Worm (Caenorhabditis elegans): Measurements from ENCODE around the gene srz-47.

Gene srz-47

DNA sequence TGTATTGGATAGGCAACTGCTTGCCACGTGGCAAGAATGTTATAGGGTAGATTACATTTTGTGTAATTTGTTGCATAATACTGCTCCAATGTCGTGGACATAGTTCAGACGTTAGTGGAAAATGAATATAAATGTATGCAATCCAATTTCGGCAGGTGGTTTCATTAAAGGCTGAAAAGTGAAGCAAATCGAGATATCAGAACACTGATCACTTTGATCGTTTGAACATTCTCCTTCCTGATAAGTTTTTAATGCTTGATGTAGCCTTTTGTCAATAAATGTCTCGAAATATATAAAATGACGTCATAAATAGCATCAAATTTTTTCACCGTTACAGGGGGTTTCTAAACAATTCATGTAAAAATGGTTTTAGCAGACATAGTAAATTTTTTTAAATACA lies 28.2 kb upstream of the srz-47 start, which contains the start of gene srh-109:
srh-109 (minus strand) TSS at position 101 of the 400 bp plus-strand sequence.
- TF ChIP-seq tab-1 (GFP tag; IDR thresholded peaks at IDR 0.05): no peak
- no peak for TF ChIP-seq ztf-23 (GFP tag; IDR thresholded peaks at IDR 0.05)
- TF ChIP-seq cog-1 (tag; optimal IDR thresholded peaks at IDR 0.05): no peak
- TF ChIP-seq flt-1 (GFP tag; IDR thresholded peaks at IDR 0.05): no peak

DNA sequence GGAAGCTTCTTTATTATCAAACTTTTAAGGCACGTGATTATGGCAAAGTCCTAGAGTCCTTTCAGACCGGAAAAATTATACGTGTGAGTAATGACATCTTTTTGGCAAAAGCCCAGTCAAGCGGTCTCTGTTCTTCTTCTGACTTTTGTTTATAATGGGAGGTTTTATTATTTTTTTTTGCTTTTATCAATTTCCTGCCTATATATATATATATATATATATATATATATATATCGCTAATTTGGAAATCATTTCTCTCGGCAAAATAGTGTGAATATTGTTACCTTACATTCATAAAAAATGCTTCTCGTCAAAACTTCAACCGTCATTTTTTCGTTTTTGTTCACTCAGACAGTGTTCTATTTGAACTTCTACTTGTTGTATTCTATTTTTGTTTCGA lies 25.6 kb upstream of the srz-47 start, which contains the start of gene srbc-62:
srbc-62 (plus strand) TSS at position 301 of the 400 bp plus-strand sequence.
- TF ChIP-seq med-1 (GFP tag; optimal IDR thresholded peaks at IDR 0.05; ENCODE audit: insufficient read depth): no peak
- no peak for TF ChIP-seq T22C8.4 (GFP tag; IDR thresholded peaks at IDR 0.05)
- TF ChIP-seq ztf-23 (GFP tag; IDR thresholded peaks at IDR 0.05): no peak
- TF ChIP-seq ref-1 (GFP tag; conservative IDR thresholded peaks at IDR 0.05): no peak
- TF ChIP-seq flt-1 (GFP tag; IDR thresholded peaks at IDR 0.05): no peak
- no peak for TF ChIP-seq klf-2 (GFP tag; conservative IDR thresholded peaks at IDR 0.05)
- TF ChIP-seq cog-1 (tag; optimal IDR thresholded peaks at IDR 0.05): no peak
- no peak for TF ChIP-seq ztf-29 (GFP tag; IDR thresholded peaks at IDR 0.05)
- TF ChIP-seq tab-1 (GFP tag; IDR thresholded peaks at IDR 0.05): no peak

DNA sequence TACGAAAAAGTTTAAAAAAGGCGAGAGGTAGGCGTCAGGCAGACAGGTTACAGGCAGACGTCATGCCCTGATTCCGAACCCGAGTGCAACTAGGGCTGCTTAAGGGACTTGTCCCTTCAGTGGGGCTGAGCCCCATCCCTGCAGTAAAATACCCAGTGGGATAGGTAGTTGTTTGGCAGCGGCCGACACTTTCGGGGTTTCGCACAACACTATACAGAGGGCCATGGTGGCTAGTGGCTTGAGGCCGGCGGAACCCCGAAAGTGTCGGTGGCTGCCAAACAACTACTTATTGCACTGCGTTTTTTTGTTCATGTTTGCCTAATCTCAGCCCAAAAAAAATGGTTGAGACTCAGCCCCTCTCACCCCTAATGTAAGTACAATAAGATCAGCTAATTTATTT lies 23.5 kb upstream of the srz-47 start:
- TF ChIP-seq med-1 (GFP tag; optimal IDR thresholded peaks at IDR 0.05; ENCODE audit: insufficient read depth) (no peak), cog-1 (tag; optimal IDR thresholded peaks at IDR 0.05) (no peak), ztf-23 (GFP tag; IDR thresholded peaks at IDR 0.05) (no peak), ref-1 (GFP tag; conservative IDR thresholded peaks at IDR 0.05) (no peak), flt-1 (GFP tag; IDR thresholded peaks at IDR 0.05) (no peak), klf-2 (GFP tag; conservative IDR thresholded peaks at IDR 0.05) (no peak), ztf-29 (GFP tag; IDR thresholded peaks at IDR 0.05) (no peak), T22C8.4 (GFP tag; IDR thresholded peaks at IDR 0.05) (no peak), tab-1 (GFP tag; IDR thresholded peaks at IDR 0.05) (no peak)

DNA sequence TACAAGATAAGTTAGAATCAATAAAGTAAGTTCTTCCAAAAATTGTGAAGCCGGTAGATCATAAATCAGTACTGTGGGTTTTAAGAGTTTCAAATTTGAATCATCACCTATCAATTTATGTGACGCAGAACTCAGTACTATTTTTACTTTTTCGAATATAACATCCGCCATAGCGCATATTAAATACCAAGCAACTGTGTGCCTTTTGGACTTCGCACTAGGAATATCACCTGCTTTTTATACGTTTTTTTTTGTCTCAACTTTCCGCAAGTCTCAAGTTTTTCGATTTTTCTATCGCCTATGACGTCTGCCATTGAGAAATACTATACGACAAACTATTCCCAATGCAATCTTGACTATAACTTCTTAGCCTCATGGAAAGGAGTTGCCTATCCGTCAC lies 20.6 kb upstream of the srz-47 start, which contains the start of gene srh-113:
srh-113 (plus strand) TSS at position 301 of the 400 bp plus-strand sequence.
- no peak for TF ChIP-seq ztf-29 (GFP tag; IDR thresholded peaks at IDR 0.05)

DNA sequence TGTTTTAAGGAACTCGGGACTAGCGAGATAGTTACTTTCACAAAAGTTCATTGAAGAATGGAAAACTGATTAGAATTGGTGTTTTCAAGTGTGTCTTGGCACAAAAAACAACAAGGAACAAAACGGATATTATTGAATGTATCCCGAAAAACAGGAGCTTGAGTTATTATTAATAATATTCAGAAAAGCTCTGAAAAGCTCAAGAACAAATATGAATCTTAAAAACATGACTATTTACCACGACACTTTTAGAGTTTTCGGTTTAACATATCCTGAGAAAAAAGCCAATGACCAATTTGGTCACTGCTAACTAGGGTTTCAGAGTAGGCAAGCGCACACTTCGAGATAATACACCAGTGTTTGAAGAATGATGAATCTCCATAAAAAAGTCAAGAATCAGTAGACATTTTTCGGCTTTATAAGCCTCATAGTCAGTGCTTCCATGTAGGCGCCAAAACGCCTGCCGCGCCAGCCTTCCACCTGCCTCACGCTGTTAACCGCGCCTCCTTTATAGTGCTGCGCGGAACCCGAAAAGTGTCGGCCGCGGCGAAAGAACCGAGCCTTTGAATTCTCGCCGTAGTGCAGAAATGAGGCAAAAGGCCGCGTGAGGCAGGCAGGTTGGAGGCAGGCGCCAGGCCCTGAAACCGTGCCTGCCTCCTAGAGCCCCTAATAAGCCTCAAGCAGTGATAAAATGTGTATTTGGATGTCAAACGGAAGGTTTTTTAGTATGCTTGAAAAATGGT lies 20.0 kb upstream of the srz-47 start, which contains the start of gene srh-236:
srh-236 (minus strand) TSS at position 51 of the 743 bp plus-strand sequence.
- no peak for TF ChIP-seq tab-1 (GFP tag; IDR thresholded peaks at IDR 0.05)
- TF ChIP-seq ztf-29 (GFP tag; IDR thresholded peaks at IDR 0.05): no peak
- no peak for TF ChIP-seq ref-1 (GFP tag; conservative IDR thresholded peaks at IDR 0.05)
- TF ChIP-seq ztf-23 (GFP tag; IDR thresholded peaks at IDR 0.05): no peak
- no peak for TF ChIP-seq T22C8.4 (GFP tag; IDR thresholded peaks at IDR 0.05)
- TF ChIP-seq flt-1 (GFP tag; IDR thresholded peaks at IDR 0.05): no peak
- no peak for TF ChIP-seq cog-1 (tag; optimal IDR thresholded peaks at IDR 0.05)

DNA sequence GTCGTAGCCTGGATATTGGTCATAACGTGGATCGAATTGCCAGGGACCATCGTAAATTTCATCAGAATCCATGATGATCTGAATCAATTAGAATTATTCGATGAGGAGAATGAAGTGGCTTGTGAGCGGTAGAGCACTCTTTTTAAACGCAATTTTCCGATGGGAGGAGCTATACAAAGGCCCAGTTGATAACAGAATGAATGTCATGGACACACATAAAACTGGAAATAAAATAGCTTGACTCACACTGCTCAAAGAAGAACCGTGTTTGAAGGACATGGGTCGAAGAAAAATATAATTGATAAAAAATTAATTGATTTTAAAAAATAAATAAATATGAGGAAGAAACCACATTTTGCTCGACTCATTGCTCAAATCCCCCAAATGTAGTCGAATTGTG lies 15.9 kb upstream of the srz-47 start, which contains the start of gene Y68A4A.13:
Y68A4A.13 (minus strand) TSS at position 101 of the 400 bp plus-strand sequence.
- no peak for TF ChIP-seq cog-1 (tag; optimal IDR thresholded peaks at IDR 0.05)
- TF ChIP-seq tab-1 (GFP tag; IDR thresholded peaks at IDR 0.05): no peak
- TF ChIP-seq ref-1 (GFP tag; conservative IDR thresholded peaks at IDR 0.05): no peak
- TF ChIP-seq flt-1 (GFP tag; IDR thresholded peaks at IDR 0.05): no peak
- TF ChIP-seq med-1 (GFP tag; optimal IDR thresholded peaks at IDR 0.05; ENCODE audit: insufficient read depth): no peak
- no peak for TF ChIP-seq klf-2 (GFP tag; conservative IDR thresholded peaks at IDR 0.05)
- TF ChIP-seq ztf-29 (GFP tag; IDR thresholded peaks at IDR 0.05): no peak
- no peak for TF ChIP-seq ztf-23 (GFP tag; IDR thresholded peaks at IDR 0.05)
- no peak for TF ChIP-seq T22C8.4 (GFP tag; IDR thresholded peaks at IDR 0.05)

DNA sequence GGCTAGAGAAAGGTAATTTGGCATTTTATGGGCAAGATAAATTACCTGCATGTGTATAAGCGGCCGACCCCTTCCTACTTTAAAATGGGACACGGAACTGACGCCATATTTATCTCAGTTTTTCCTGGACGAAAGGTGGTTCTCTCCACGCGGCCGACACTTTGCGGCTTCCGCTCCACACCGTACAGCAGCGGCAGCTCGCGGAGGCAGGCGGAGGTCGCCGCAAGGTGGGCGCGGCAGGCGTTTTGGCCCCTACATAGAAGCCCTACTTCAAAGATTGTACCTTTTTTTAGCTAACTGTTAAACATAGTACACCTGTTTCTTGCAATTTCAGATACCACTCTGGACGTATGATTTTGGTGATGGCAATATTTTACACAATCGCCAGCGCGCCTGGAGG lies 14.3 kb upstream of the srz-47 start:
- no peak for TF ChIP-seq cog-1 (tag; optimal IDR thresholded peaks at IDR 0.05)
- TF ChIP-seq ztf-29 (GFP tag; IDR thresholded peaks at IDR 0.05): no peak
- TF ChIP-seq ref-1 (GFP tag; conservative IDR thresholded peaks at IDR 0.05): no peak
- no peak for TF ChIP-seq med-1 (GFP tag; optimal IDR thresholded peaks at IDR 0.05; ENCODE audit: insufficient read depth)
- no peak for TF ChIP-seq ztf-23 (GFP tag; IDR thresholded peaks at IDR 0.05)
- no peak for TF ChIP-seq klf-2 (GFP tag; conservative IDR thresholded peaks at IDR 0.05)

DNA sequence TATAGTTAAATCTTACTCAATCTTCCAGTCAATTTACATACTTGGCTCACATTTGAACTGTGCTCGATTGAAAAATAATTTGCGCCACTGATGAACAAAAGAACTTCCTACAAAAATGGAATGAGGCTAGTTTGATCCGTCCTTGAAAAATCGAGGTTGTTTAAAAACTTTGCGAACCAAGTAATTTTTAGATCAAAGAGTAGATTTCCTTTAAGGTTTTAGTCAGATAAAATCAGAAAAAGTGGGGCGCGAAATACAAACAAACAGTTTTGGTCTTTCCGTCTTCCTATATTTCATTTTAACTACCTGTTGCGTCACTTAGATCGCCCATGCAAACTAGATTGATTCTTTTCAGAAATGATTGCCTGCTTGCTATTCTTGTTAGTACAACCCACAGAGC lies 9.7 kb upstream of the srz-47 start, which contains the start of gene Y68A4A.10:
Y68A4A.10 (plus strand) TSS at position 301 of the 400 bp plus-strand sequence.
- TF ChIP-seq ztf-23 (GFP tag; IDR thresholded peaks at IDR 0.05) (no peak), cog-1 (tag; optimal IDR thresholded peaks at IDR 0.05) (no peak), ztf-29 (GFP tag; IDR thresholded peaks at IDR 0.05) (no peak), T22C8.4 (GFP tag; IDR thresholded peaks at IDR 0.05) (no peak), klf-2 (GFP tag; conservative IDR thresholded peaks at IDR 0.05) (no peak), flt-1 (GFP tag; IDR thresholded peaks at IDR 0.05) (no peak), tab-1 (GFP tag; IDR thresholded peaks at IDR 0.05) (no peak), med-1 (GFP tag; optimal IDR thresholded peaks at IDR 0.05; ENCODE audit: insufficient read depth) (no peak), ref-1 (GFP tag; conservative IDR thresholded peaks at IDR 0.05) (no peak)

DNA sequence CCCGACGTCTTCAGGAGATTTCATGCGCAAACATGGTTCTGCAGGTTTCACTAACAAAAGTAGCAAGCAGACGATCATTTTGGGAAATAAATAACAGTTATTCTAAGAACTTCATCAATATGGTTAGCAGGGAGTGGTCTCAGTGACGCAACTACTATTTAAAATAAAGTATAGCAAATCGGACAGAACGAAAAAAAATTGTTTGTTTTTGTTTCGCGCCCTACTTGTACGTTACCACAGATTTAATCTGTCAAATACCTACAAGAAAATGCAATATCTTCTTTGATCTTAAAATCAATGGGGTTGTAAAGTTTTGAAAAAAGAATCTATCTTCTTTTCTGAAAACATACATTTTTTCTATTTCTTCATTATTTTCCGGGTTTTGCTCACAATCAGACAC lies 6.8 kb upstream of the srz-47 start, which contains the start of gene srz-96:
srz-96 (plus strand) TSS at position 301 of the 400 bp plus-strand sequence.
- no peak for TF ChIP-seq ztf-29 (GFP tag; IDR thresholded peaks at IDR 0.05)
- no peak for TF ChIP-seq med-1 (GFP tag; optimal IDR thresholded peaks at IDR 0.05; ENCODE audit: insufficient read depth)
- no peak for TF ChIP-seq flt-1 (GFP tag; IDR thresholded peaks at IDR 0.05)
- no peak for TF ChIP-seq tab-1 (GFP tag; IDR thresholded peaks at IDR 0.05)
- no peak for TF ChIP-seq ztf-23 (GFP tag; IDR thresholded peaks at IDR 0.05)
- no peak for TF ChIP-seq klf-2 (GFP tag; conservative IDR thresholded peaks at IDR 0.05)
- no peak for TF ChIP-seq cog-1 (tag; optimal IDR thresholded peaks at IDR 0.05)
- no peak for TF ChIP-seq T22C8.4 (GFP tag; IDR thresholded peaks at IDR 0.05)
- TF ChIP-seq ref-1 (GFP tag; conservative IDR thresholded peaks at IDR 0.05): no peak

DNA sequence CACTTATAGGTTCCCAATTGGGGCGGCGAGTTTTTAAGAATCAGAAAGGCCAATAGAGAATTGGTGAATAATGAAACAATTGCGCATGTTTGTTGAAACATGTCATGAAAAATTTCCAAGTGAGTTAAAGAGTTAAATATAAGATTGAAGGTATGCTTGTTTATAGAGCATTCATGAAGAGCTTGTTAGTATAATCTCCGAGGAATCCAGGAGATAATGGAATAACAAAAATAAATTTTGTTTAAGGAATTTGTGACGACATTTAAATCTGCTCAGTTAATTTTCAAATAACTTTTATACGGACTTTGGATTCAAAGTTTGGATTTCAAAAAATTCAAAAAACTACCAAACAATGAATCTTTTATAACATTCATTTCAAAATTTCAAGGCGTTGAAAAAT lies 1.7 kb downstream of the srz-47 start, which contains the start of gene str-199:
str-199 (minus strand) TSS at position 101 of the 400 bp plus-strand sequence.
- TF ChIP-seq tab-1 (GFP tag; IDR thresholded peaks at IDR 0.05) (no peak), ztf-29 (GFP tag; IDR thresholded peaks at IDR 0.05) (no peak), cog-1 (tag; optimal IDR thresholded peaks at IDR 0.05) (no peak), T22C8.4 (GFP tag; IDR thresholded peaks at IDR 0.05) (no peak), med-1 (GFP tag; optimal IDR thresholded peaks at IDR 0.05; ENCODE audit: insufficient read depth) (no peak), flt-1 (GFP tag; IDR thresholded peaks at IDR 0.05) (no peak), ref-1 (GFP tag; conservative IDR thresholded peaks at IDR 0.05) (no peak), ztf-23 (GFP tag; IDR thresholded peaks at IDR 0.05) (no peak), klf-2 (GFP tag; conservative IDR thresholded peaks at IDR 0.05) (no peak)

All from whole organism, midembryonic.